Worm (Caenorhabditis elegans) whole organism, L2 larva: Measurements from ENCODE around the gene T02B11.9.

Experiments
- dmd-4 ChIP-seq: sonication (generic microtip); optimal IDR thresholded peaks from 2 replicates; lab custom pipeline; 2017; ENCODE audit warnings: missing biosample characterization, missing genetic modification characterization
- elt-3 ChIP-seq: sonication (generic microtip); optimal IDR thresholded peaks from 2 replicates; lab custom pipeline; 2017; ENCODE audit warnings: missing biosample characterization, missing genetic modification characterization
- lin-39 ChIP-seq: fragments of 150-350 bp; optimal IDR thresholded peaks from 2 replicates; lab custom pipeline; 2014; ENCODE audit warnings: missing biosample characterization, missing genetic modification reagents, missing genetic modification characterization
- nhr-77 ChIP-seq: fragments of 150-350 bp; optimal IDR thresholded peaks from 2 replicates; lab custom pipeline; 2014; ENCODE audit warnings: missing biosample characterization, missing genetic modification characterization
- snpc-4 ChIP-seq: fragments of 150-350 bp; optimal IDR thresholded peaks from 2 replicates; lab custom pipeline; 2014; ENCODE audit warnings: missing biosample characterization, missing genetic modification characterization

DNA sequence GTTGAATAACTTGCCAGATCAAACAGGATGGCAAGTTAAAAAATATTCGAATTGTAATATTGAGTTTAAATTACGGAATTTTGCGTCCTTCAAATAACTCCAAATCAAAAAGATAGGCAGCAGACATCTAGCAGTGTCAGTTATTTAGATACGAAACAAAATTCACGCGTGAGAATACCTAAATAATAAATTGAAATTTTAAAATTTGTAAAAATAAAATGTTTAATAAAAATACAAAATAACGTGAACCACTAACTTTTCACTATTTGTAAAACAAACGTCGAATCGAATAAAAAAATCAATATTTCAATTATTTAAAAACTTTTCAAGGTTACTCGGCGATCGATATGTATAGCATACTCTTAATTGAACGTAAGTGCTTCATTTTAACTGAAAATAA lies at the start of gene T02B11.9:
- TF ChIP-seq lin-39 (tag; lab: Kevin White, UChicago) (no peak), nhr-77 (tag; lab: Kevin White, UChicago) (no peak), snpc-4 (tag; lab: Kevin White, UChicago) (no peak), dmd-4 (no peak), elt-3 (tag; lab: Kevin White, UChicago) (no peak)
